Worm (Caenorhabditis elegans): ENCODE measurements around the gene sre-54.
A peak's percentile ranks its signal among the peaks of the same experiment; 100 is the strongest.

Gene sre-54

DNA sequence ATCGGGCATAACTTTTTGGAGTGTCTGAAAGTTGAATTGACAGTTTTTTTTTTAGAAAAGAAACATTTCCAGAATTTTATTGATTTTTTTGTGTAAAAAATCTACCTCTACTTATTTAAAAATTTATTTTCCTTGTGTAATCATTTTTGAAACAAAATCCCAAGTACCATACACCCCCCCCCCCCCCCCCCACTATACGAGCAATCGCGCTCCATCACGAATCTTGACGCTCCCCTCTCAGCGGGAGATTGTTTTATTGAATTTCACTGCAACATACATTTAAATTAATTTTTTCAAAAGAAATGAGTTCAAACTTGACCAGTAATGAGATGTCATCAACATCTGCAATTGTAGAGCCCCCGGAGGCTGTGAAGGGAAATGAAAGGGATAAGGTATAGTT is 6.9 kb downstream of the sre-54 start, which contains the start of gene sop-2:
Gene sop-2, plus strand, starts transcription at position 301 of the 400 bp plus-strand sequence.
- TF ChIP-seq snpc-4 (tag; optimal IDR thresholded peaks at IDR 0.05) (no peak), ztf-1 (GFP tag; conservative IDR thresholded peaks at IDR 0.05) (no peak), Y55F3AM.14 (GFP tag; optimal IDR thresholded peaks at IDR 0.05) (no peak), ztf-4 (tag; optimal IDR thresholded peaks at IDR 0.05) (no peak), alr-1 (tag; optimal IDR thresholded peaks at IDR 0.05) (no peak), elt-1 (tag; optimal IDR thresholded peaks at IDR 0.05) (no peak), nhr-21 (tag; optimal IDR thresholded peaks at IDR 0.05) (no peak), lsy-2 (tag; optimal IDR thresholded peaks at IDR 0.05) (no peak), unc-55 (GFP tag; optimal IDR thresholded peaks at IDR 0.05) (no peak), nhr-237 (tag; optimal IDR thresholded peaks at IDR 0.05) (no peak), nhr-129 (tag; optimal IDR thresholded peaks at IDR 0.05) (no peak), nhr-6 (tag; optimal IDR thresholded peaks at IDR 0.05) (no peak), ceh-16 (tag; optimal IDR thresholded peaks at IDR 0.05) (no peak), C34F6.9 (tag; optimal IDR thresholded peaks at IDR 0.05) (no peak), unc-39 (tag; optimal IDR thresholded peaks at IDR 0.05) (no peak), aly-2 (tag; optimal IDR thresholded peaks at IDR 0.05) (no peak), zag-1 (tag; optimal IDR thresholded peaks at IDR 0.05) (no peak), nhr-23 (tag; optimal IDR thresholded peaks at IDR 0.05) (no peak), mdl-1 (tag; optimal IDR thresholded peaks at IDR 0.05) (no peak), mab-5 (tag; optimal IDR thresholded peaks at IDR 0.05) (no peak)

- TF ChIP-seq unc-55 (GFP tag; optimal IDR thresholded peaks at IDR 0.05) (peak; percentile 24), egl-27 (tag; optimal IDR thresholded peaks at IDR 0.05) (no peak), lin-39 (tag; optimal IDR thresholded peaks at IDR 0.05) (no peak), nhr-25 (tag; optimal IDR thresholded peaks at IDR 0.05) (peak; percentile 17), nhr-129 (tag; optimal IDR thresholded peaks at IDR 0.05) (peak; percentile 28)
Measured at ce11 chrII:12341566-12342223, 9.0 kb downstream of the sre-54 start.

- no peak for TF ChIP-seq nhr-237 (tag; optimal IDR thresholded peaks at IDR 0.05)
- no peak for TF ChIP-seq aly-2 (tag; optimal IDR thresholded peaks at IDR 0.05)
- no peak for TF ChIP-seq nhr-11 (tag; optimal IDR thresholded peaks at IDR 0.05)
Measured at ce11 chrII:12342928-12343327, 10.2 kb downstream of the sre-54 start.

DNA sequence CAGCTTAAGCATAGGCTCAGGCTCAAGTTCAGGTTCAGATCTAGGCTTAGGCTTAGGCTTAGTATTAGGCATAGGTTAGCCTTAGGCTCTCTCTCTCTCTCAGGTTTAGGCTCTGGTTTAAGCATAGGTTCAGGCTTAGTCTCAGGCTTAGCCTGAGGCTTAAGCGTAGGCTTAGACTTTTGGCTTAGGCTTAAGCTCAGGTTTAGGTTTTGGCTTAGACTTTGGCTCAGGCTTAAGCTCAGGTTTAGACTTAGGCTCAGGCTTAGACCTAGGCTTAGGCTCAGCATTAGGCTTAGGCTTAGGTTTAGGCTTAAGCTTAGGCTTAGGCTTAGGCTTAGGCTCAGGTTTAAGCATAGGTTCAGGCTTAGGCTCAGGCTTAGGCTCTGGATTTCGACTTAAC is 11.0 kb downstream of the sre-54 start:
- TF ChIP-seq sma-3 (GFP tag; optimal IDR thresholded peaks at IDR 0.05), result no peak

DNA sequence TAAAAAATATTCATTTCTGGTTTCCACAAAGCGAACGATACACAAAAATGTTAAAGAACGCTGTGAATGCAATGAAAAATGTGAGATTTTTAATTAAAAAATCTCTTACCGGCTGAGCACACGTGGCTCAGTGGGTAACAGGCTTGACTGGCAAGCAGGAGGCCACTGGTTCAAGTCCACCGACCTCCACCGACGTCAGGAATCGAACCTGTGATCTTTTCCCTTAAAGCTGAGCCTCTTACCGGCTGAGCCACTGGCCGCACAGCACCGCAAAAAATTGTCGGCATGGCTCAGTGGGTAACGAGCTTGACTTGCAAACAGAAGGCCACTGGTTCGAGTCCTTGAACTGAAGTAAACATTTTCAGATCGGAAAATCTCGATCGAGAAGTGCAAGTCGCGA is 12.1 kb downstream of the sre-54 start, which contains the start of gene C44C11.6:
Gene C44C11.6, plus strand, starts transcription at position 23 of the 400 bp plus-strand sequence.
- peak; percentile 5 for TF ChIP-seq F13H6.1 (tag; optimal IDR thresholded peaks at IDR 0.05)
- TF ChIP-seq ztf-11 (tag; optimal IDR thresholded peaks at IDR 0.05), result no peak
- no peak for TF ChIP-seq nhr-12 (tag; optimal IDR thresholded peaks at IDR 0.05)
- peak; percentile 11 for TF ChIP-seq nhr-129 (tag; optimal IDR thresholded peaks at IDR 0.05)

ce11 chrII:12346289-12346989 is 13.7 kb downstream of the sre-54 start:
- TF ChIP-seq ztf-1 (GFP tag; conservative IDR thresholded peaks at IDR 0.05) (no peak), aly-2 (tag; optimal IDR thresholded peaks at IDR 0.05) (no peak), nhr-6 (tag; optimal IDR thresholded peaks at IDR 0.05) (no peak), nhr-12 (tag; optimal IDR thresholded peaks at IDR 0.05) (no peak), ceh-16 (tag; optimal IDR thresholded peaks at IDR 0.05) (no peak), nhr-23 (tag; optimal IDR thresholded peaks at IDR 0.05) (no peak), mab-5 (tag; optimal IDR thresholded peaks at IDR 0.05) (no peak), ceh-82 (tag; optimal IDR thresholded peaks at IDR 0.05) (no peak), sma-3 (GFP tag; optimal IDR thresholded peaks at IDR 0.05) (no peak), zag-1 (tag; optimal IDR thresholded peaks at IDR 0.05) (no peak), crh-2 (tag; optimal IDR thresholded peaks at IDR 0.05) (no peak), elt-3 (tag; optimal IDR thresholded peaks at IDR 0.05) (no peak), lsy-2 (tag; optimal IDR thresholded peaks at IDR 0.05) (no peak), nhr-25 (tag; optimal IDR thresholded peaks at IDR 0.05) (no peak), unc-39 (tag; optimal IDR thresholded peaks at IDR 0.05) (no peak), lin-13 (GFP tag; optimal IDR thresholded peaks at IDR 0.05) (no peak), blmp-1 (tag; optimal IDR thresholded peaks at IDR 0.05; ENCODE audit: insufficient read depth) (no peak), skn-1 (tag; optimal IDR thresholded peaks at IDR 0.05) (no peak), sma-9 (GFP tag; optimal IDR thresholded peaks at IDR 0.05) (no peak), sma-9 (tag; optimal IDR thresholded peaks at IDR 0.05) (no peak), mbf-1 (tag; optimal IDR thresholded peaks at IDR 0.05) (no peak)
